Fruit fly (Drosophila melanogaster) Kc167 (cell line): ENCODE measurements around the gene Cyp28d1.

ENCODE experiments used
- h ChIP-seq: fragments of >200 bp; optimal IDR thresholded peaks from 3 replicates; lab custom pipeline; 2018; ENCODE audit warnings: missing external identifiers
- insv ChIP-seq: fragments of >200 bp; optimal IDR thresholded peaks from 3 replicates; lab custom pipeline; 2018; ENCODE audit warnings: missing external identifiers
- psq ChIP-seq: fragments of >200 bp; optimal IDR thresholded peaks from 2 replicates; lab custom pipeline; 2017; ENCODE audit warnings: missing external identifiers

dm6 chr2L:5216442-5216841 lies 6.2 kb downstream of the Cyp28d1 start, which contains the start of the genes CG14034 and TpnC25D:
- TF ChIP-seq h (no peak), psq (lab: Kevin White, UChicago) (no peak), insv (lab: Kevin White, UChicago) (no peak)
